Fruit fly (Drosophila melanogaster): ENCODE measurements around the gene CG6661.

Gene CG6661

dm6 chr3L:14001658-14002523 is 32.7 kb upstream of the CG6661 start, which contains the start of the genes Nprl3 and upSET (continued):
- TF ChIP-seq tap (tag; optimal IDR thresholded peaks at IDR 0.05) = no peak
- TF ChIP-seq CG31388 (GFP tag; optimal IDR thresholded peaks at IDR 0.05) = no peak
- TF ChIP-seq CG4424 (GFP tag; optimal IDR thresholded peaks at IDR 0.05) = peak; percentile 14
- no peak for TF ChIP-seq cato (GFP tag; optimal IDR thresholded peaks at IDR 0.05; ENCODE audit: borderline replicate concordance)
- TF ChIP-seq CG9609 (GFP tag; optimal IDR thresholded peaks at IDR 0.05) = no peak
- TF ChIP-seq CHES-1-like (GFP tag; optimal IDR thresholded peaks at IDR 0.05) = peak; percentile 46
- TF ChIP-seq CG7928 (GFP tag; optimal IDR thresholded peaks at IDR 0.05) = peak; percentile 93
- TF ChIP-seq psq (GFP tag; optimal IDR thresholded peaks at IDR 0.05) = no peak
- peak; percentile 84 for TF ChIP-seq gfzf (GFP tag; optimal IDR thresholded peaks at IDR 0.05)
- no peak for TF ChIP-seq CG13296 (GFP tag; optimal IDR thresholded peaks at IDR 0.05)
- TF ChIP-seq hbn (GFP tag; IDR thresholded peaks at IDR 0.05; ENCODE audit: partially characterized antibody) = peak; percentile 80
- TF ChIP-seq CG17829 (tag; optimal IDR thresholded peaks at IDR 0.05) = peak; percentile 46
- TF ChIP-seq grn (GFP tag; optimal IDR thresholded peaks at IDR 0.05) = peak; percentile 99
- TF ChIP-seq CG1529 (GFP tag; optimal IDR thresholded peaks at IDR 0.05) = no peak
- TF ChIP-seq Sin3A (optimal IDR thresholded peaks at IDR 0.05) = peak; percentile 52
- TF ChIP-seq Ada2b (GFP tag; IDR thresholded peaks at IDR 0.05) = no peak
- no peak for TF ChIP-seq jigr1 (GFP tag; IDR thresholded peaks at IDR 0.05)
- peak; percentile 45 for TF ChIP-seq lab (GFP tag; optimal IDR thresholded peaks at IDR 0.05)
- TF ChIP-seq CG3838 (GFP tag; optimal IDR thresholded peaks at IDR 0.05) = no peak
- TF ChIP-seq CG6689 (GFP tag; IDR thresholded peaks at IDR 0.05) = no peak
- TF ChIP-seq zen (tag; optimal IDR thresholded peaks at IDR 0.05) = peak; percentile 55
- TF ChIP-seq mld (GFP tag; IDR thresholded peaks at IDR 0.05; ENCODE audit: partially characterized antibody) = peak; percentile 79; the same call in 2 of the 3 replicates
- TF ChIP-seq chm (GFP tag; IDR thresholded peaks at IDR 0.05) = no peak; the same call in 1 of the 2 replicates
- TF ChIP-seq YL-1 (GFP tag; optimal IDR thresholded peaks at IDR 0.05) = peak; percentile 81
- peak; percentile 52 for TF ChIP-seq CG2712 (tag; optimal IDR thresholded peaks at IDR 0.05)
- peak; percentile 38; the same call in 1 of the 2 replicates for TF ChIP-seq Rfx (GFP tag; IDR thresholded peaks at IDR 0.05)
- TF ChIP-seq NK7.1 (GFP tag; optimal IDR thresholded peaks at IDR 0.05) = no peak
- TF ChIP-seq Vsx1 (GFP tag; optimal IDR thresholded peaks at IDR 0.05) = no peak
- TF ChIP-seq CG7745 (tag; optimal IDR thresholded peaks at IDR 0.05) = no peak
- peak; percentile 52 for TF ChIP-seq dm (GFP tag; optimal IDR thresholded peaks at IDR 0.05)
- TF ChIP-seq E2f2 (GFP tag; IDR thresholded peaks at IDR 0.05) = 0 out of 2 replicates have a peak, but pooled peaks have one; percentile 22
- TF ChIP-seq scrt (GFP tag; optimal IDR thresholded peaks at IDR 0.05) = no peak
- peak; percentile 44 for TF ChIP-seq CG11504 (tag; optimal IDR thresholded peaks at IDR 0.05)
- TF ChIP-seq CG2129 (GFP tag; IDR thresholded peaks at IDR 0.05; ENCODE audit: partially characterized antibody) = peak; percentile 73
- TF ChIP-seq ewg (GFP tag; optimal IDR thresholded peaks at IDR 0.05) = no peak
- TF ChIP-seq CG16813 (GFP tag; IDR thresholded peaks at IDR 0.05; ENCODE audit: partially characterized antibody) = peak; percentile 91
- peak; percentile 98 for TF ChIP-seq CG9797 (GFP tag; optimal IDR thresholded peaks at IDR 0.05)
- TF ChIP-seq CG2875 (GFP tag; optimal IDR thresholded peaks at IDR 0.05) = no peak
- TF ChIP-seq nerfin-2 (GFP tag; IDR thresholded peaks at IDR 0.05; ENCODE audit: partially characterized antibody) = peak; percentile 60
- TF ChIP-seq Dbx (GFP tag; IDR thresholded peaks at IDR 0.05) = 0 out of 3 replicates have a peak, but pooled peaks have one; percentile 37
- TF ChIP-seq MBD-R2 (GFP tag; IDR thresholded peaks at IDR 0.05) = peak; percentile 24; the same call in 1 of the 2 replicates
- TF ChIP-seq Pdp1 (GFP tag; optimal IDR thresholded peaks at IDR 0.05) = peak in 1 of 2 experiments; percentile 5
- TF ChIP-seq CG12659 (GFP tag; optimal IDR thresholded peaks at IDR 0.05) = peak; percentile 53
- TF ChIP-seq CG14710 (tag; optimal IDR thresholded peaks at IDR 0.05) = peak; percentile 73
- no peak for TF ChIP-seq Antp (GFP tag; optimal IDR thresholded peaks at IDR 0.05)
- TF ChIP-seq NC2β (GFP tag; optimal IDR thresholded peaks at IDR 0.05) = peak; percentile 14
- TF ChIP-seq vvl (GFP tag; IDR thresholded peaks at IDR 0.05) = 0 out of 2 replicates have a peak, but pooled peaks have one; percentile 2
- TF ChIP-seq chif (GFP tag; optimal IDR thresholded peaks at IDR 0.05) = no peak
